Worm (Caenorhabditis elegans) whole organism, L4 larva: ENCODE results near the gene C34D4.4.

Experiments used
- R02D3.7 ChIP-seq: fragments of 150-350 bp; sonication (generic microtip); optimal IDR thresholded peaks from 3 replicates; lab custom pipeline; 2014; ENCODE audit warnings: missing biosample characterization, missing genetic modification characterization
- aly-2 ChIP-seq: sonication (generic microtip); optimal IDR thresholded peaks from 2 replicates; lab custom pipeline; 2018; ENCODE audit warnings: missing biosample characterization, missing genetic modification characterization
- ceh-20 ChIP-seq: fragments of 200-800 bp; sonication (Bioruptor generic); IDR thresholded peaks from 2 replicates; pipeline ENCODE4 v1.3.6; 2022; ENCODE audit warnings: missing genetic modification reagents, missing genetic modification characterization, missing compliant biosample characterization
- daf-12 ChIP-seq: fragments of 150-350 bp; optimal IDR thresholded peaks from 2 replicates; lab custom pipeline; 2014; ENCODE audit warnings: missing biosample characterization, missing genetic modification reagents, missing genetic modification characterization
- mes-2 ChIP-seq: sonication (generic microtip); optimal IDR thresholded peaks from 2 replicates; lab custom pipeline; 2016; ENCODE audit warnings: missing genotype, mild to moderate bottlenecking, missing genetic modification characterization, missing compliant biosample characterization; ENCODE audit not compliant: poor library complexity, severe bottlenecking
- nhr-237 ChIP-seq: sonication (generic microtip); optimal IDR thresholded peaks from 2 replicates; lab custom pipeline; 2017; ENCODE audit warnings: missing biosample characterization, missing genetic modification characterization
- pha-4 ChIP-seq, 2 experiments: fragments of 150-350 bp in 1 of 2; fragments of 200-800 bp in 1 of 2; sonication (Bioruptor generic) in 1 of 2; IDR thresholded peaks in 1 of 2; optimal IDR thresholded peaks in 1 of 2; 2 replicates each; pipeline versions ENCODE4 v1.3.6 to Lab custom; 2014 to 2022; ENCODE audit warnings: missing genetic modification characterization in 2 of 2, missing genetic modification reagents in 2 of 2, missing biosample characterization in 1 of 2, missing compliant biosample characterization in 1 of 2
- sdz-12 ChIP-seq: fragments of 200-800 bp; sonication (Bioruptor generic); optimal IDR thresholded peaks from 2 replicates; lab custom pipeline; 2018; ENCODE audit warnings: mild to moderate bottlenecking, missing genetic modification characterization, missing compliant biosample characterization
- skn-1 ChIP-seq: fragments of 150-350 bp; optimal IDR thresholded peaks from 2 replicates; lab custom pipeline; 2014; ENCODE audit warnings: missing biosample characterization, missing genetic modification characterization
- unc-62 ChIP-seq, 3 experiments: fragments of 150-350 bp in 1 of 3; sonication (generic microtip); optimal IDR thresholded peaks in 2 of 3; peaks in 1 of 3; 1 replicate in 1 of 3; 2 replicates in 2 of 3; lab custom pipeline; 2014 to 2017; ENCODE audit warnings: missing biosample characterization in 3 of 3, missing genetic modification characterization in 3 of 3, missing genetic modification reagents in 3 of 3, missing genotype in 1 of 3
- zfp-3 ChIP-seq: fragments of 200-800 bp; sonication (Bioruptor generic); conservative IDR thresholded peaks from 2 replicates; pipeline ENCODE4 v1.3.6; 2022; ENCODE audit warnings: missing genetic modification reagents, missing genetic modification characterization, missing compliant biosample characterization
- zip-11 ChIP-seq: fragments of 200-800 bp; sonication (Bioruptor generic); IDR thresholded peaks from 2 replicates; pipeline ENCODE4 v1.3.6; 2022; ENCODE audit warnings: missing genetic modification characterization, missing compliant biosample characterization

DNA sequence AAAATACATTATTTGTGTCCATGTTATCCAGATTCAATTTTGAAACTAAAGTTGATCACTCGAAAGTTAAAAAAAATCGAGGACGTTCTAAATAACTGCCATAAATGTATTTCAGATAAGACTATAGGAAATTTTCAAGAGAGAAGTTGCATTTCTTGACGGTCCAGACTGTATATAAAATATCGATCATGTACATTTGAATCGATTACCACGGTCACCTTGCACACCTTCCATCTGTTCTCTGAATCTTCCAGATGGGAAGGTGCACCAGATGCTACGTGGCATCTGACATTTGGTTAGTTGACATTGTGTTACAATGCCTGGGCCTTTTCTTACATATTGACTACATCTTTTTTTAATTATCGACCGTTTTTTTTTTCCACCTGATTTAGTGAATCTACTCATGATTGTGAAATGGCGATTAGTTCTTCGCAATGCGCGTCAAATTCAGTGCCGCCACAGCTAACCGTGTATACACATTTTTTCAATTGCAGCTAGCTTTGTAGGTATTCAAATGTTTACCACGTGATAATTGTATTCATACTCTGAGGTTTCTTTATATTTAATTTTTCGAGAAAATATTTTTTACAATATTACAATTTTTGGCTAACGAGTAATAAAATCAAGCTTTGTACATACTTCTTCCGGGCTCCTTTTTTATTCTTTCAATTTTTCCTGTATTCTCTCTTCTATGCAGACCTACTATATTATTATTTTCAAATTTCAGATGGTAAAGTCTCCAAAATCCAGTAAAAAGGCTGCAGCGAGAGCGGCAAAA lies 19.0 kb downstream of the C34D4.4 start, which contains the start of gene skr-16:
- TF ChIP-seq zip-11 (GFP tag; lab: Robert Waterston, UW) (no peak), mes-2 (no peak), pha-4 (GFP tag; IDR thresholded peaks at IDR 0.05; lab: Robert Waterston, UW) (no peak), pha-4 (tag; optimal IDR thresholded peaks at IDR 0.05; lab: Kevin White, UChicago) (no peak), daf-12 (tag; lab: Kevin White, UChicago) (no peak), sdz-12 (no peak), zfp-3 (GFP tag; lab: Robert Waterston, UW) (no peak), R02D3.7 (tag; lab: Kevin White, UChicago) (no peak), nhr-237 (tag; lab: Kevin White, UChicago) (no peak), skn-1 (tag; lab: Kevin White, UChicago) (no peak), unc-62 (GFP tag; optimal IDR thresholded peaks at IDR 0.05 in 1 of 2; lab: Kevin White, UChicago) (peak in 1 of 2 experiments; percentile 23), unc-62 (tag; optimal IDR thresholded peaks at IDR 0.05; lab: Kevin White, UChicago) (no peak), aly-2 (no peak), ceh-20 (GFP tag; lab: Robert Waterston, UW) (no peak)
